Worm (Caenorhabditis elegans): ENCODE data around the gene F07C6.6.
A peak's percentile ranks its signal among the peaks of the same experiment; 100 is the strongest.

The F07C6.6 gene

ce11 chrIV:12785988-12786387, 6.6 kb upstream of the F07C6.6 start (continued):
- no peak for TF ChIP-seq F57C9.4 (tag; optimal IDR thresholded peaks at IDR 0.05)
- peak; percentile 58 for TF ChIP-seq F49E8.2 (tag; optimal IDR thresholded peaks at IDR 0.05; ENCODE audit: insufficient read depth)
- no peak for TF ChIP-seq F10E7.11 (tag; optimal IDR thresholded peaks at IDR 0.05)
- peak; percentile 75 for TF ChIP-seq tbp1 (GFP tag; optimal IDR thresholded peaks at IDR 0.05)
- no peak for TF ChIP-seq fkh-3 (tag; optimal IDR thresholded peaks at IDR 0.05)
- TF ChIP-seq pha-4 (tag; optimal IDR thresholded peaks at IDR 0.05): no peak
- no peak for TF ChIP-seq F39B2.1 (GFP tag; IDR thresholded peaks at IDR 0.05)
- TF ChIP-seq cebp-2 (GFP tag; IDR thresholded peaks at IDR 0.05): no peak
- TF ChIP-seq lag-1 (GFP tag; IDR thresholded peaks at IDR 0.05): no peak
- TF ChIP-seq xnd-1 (tag; optimal IDR thresholded peaks at IDR 0.05): no peak
- TF ChIP-seq egl-44 (GFP tag; IDR thresholded peaks at IDR 0.05): no peak
- peak; percentile 65 for TF ChIP-seq snpc-3.4 (tag; optimal IDR thresholded peaks at IDR 0.05)
- TF ChIP-seq nhr-120 (GFP tag; IDR thresholded peaks at IDR 0.05): no peak
- TF ChIP-seq F22D6.2 (tag; optimal IDR thresholded peaks at IDR 0.05): no peak
- no peak for TF ChIP-seq let-526 (GFP tag; IDR thresholded peaks at IDR 0.05)
- no peak for TF ChIP-seq ztf-25 (GFP tag; IDR thresholded peaks at IDR 0.05)
- TF ChIP-seq hmg-1.2 (GFP tag; IDR thresholded peaks at IDR 0.05): peak; percentile 98
- TF ChIP-seq B0035.1 (tag; optimal IDR thresholded peaks at IDR 0.05): no peak
- TF ChIP-seq attf-5 (GFP tag; optimal IDR thresholded peaks at IDR 0.05): no peak
- peak; percentile 92 for TF ChIP-seq snpc-4 (GFP tag; optimal IDR thresholded peaks at IDR 0.05)
- peak; percentile 88 to 97 (median 94) for TF ChIP-seq snpc-4 (tag; optimal IDR thresholded peaks at IDR 0.05)
- TF ChIP-seq ceh-27 (GFP tag; optimal IDR thresholded peaks at IDR 0.05): no peak
- peak; percentile 64 for TF ChIP-seq rcor-1 (GFP tag; IDR thresholded peaks at IDR 0.05)
- no peak for TF ChIP-seq akir-1 (GFP tag; optimal IDR thresholded peaks at IDR 0.05)
- TF ChIP-seq efl-1 (GFP tag; optimal IDR thresholded peaks at IDR 0.05): peak; percentile 13
- no peak for TF ChIP-seq sea-2 (GFP tag; IDR thresholded peaks at IDR 0.05)
- no peak for TF ChIP-seq let-607 (tag; optimal IDR thresholded peaks at IDR 0.05)
- TF ChIP-seq F52B5.7 (tag; optimal IDR thresholded peaks at IDR 0.05): no peak
- TF ChIP-seq attf-3 (GFP tag; conservative IDR thresholded peaks at IDR 0.05): peak; percentile 41; the same call in 1 of the 2 replicates
- TF ChIP-seq athp-1 (tag; optimal IDR thresholded peaks at IDR 0.05): no peak
- TF ChIP-seq madf-8 (GFP tag; conservative IDR thresholded peaks at IDR 0.05): 0 out of 2 replicates have a peak, but pooled peaks have one; percentile 38
- TF ChIP-seq ztf-18 (tag; optimal IDR thresholded peaks at IDR 0.05): no peak
- no peak for TF ChIP-seq mel-28 (tag; optimal IDR thresholded peaks at IDR 0.05; ENCODE audit: borderline replicate concordance)
- TF ChIP-seq rec-8 (tag; optimal IDR thresholded peaks at IDR 0.05): no peak
- no peak for TF ChIP-seq zfh-2 (GFP tag; conservative IDR thresholded peaks at IDR 0.05)
- no peak for TF ChIP-seq atf-7 (tag; optimal IDR thresholded peaks at IDR 0.05)
- no peak for TF ChIP-seq T26A5.8 (tag; optimal IDR thresholded peaks at IDR 0.05)
- TF ChIP-seq ceh-58 (GFP tag; IDR thresholded peaks at IDR 0.05): no peak
- peak; percentile 95 for TF ChIP-seq snpc-1.1 (tag; optimal IDR thresholded peaks at IDR 0.05; ENCODE audit: insufficient read depth)
- no peak for TF ChIP-seq ets-4 (GFP tag; optimal IDR thresholded peaks at IDR 0.05)
- no peak for TF ChIP-seq hrde-1 (tag; optimal IDR thresholded peaks at IDR 0.05; ENCODE audit: borderline replicate concordance)
- TF ChIP-seq repo-1 (tag; optimal IDR thresholded peaks at IDR 0.05): peak; percentile 16
- TF ChIP-seq unc-62 (GFP tag; optimal IDR thresholded peaks at IDR 0.05): no peak
- no peak for TF ChIP-seq ceh-100 (GFP tag; IDR thresholded peaks at IDR 0.05)
- no peak for TF ChIP-seq cebp-1 (GFP tag; IDR thresholded peaks at IDR 0.05)
- no peak for TF ChIP-seq cebp-1 (tag; optimal IDR thresholded peaks at IDR 0.05)
- TF ChIP-seq K12H6.12 (tag; optimal IDR thresholded peaks at IDR 0.05): no peak
- 0 out of 2 replicates have a peak, but pooled peaks have one; percentile 11 for TF ChIP-seq Y56A3A.18 (GFP tag; IDR thresholded peaks at IDR 0.05)
- no peak for TF ChIP-seq C17E4.6 (GFP tag; IDR thresholded peaks at IDR 0.05)
